Fruit fly (Drosophila melanogaster): Measurements from ENCODE around the gene psd.

The psd gene

dm6 chr2L:5943229-5944078 lies 21.3 kb downstream of the psd start, which contains the start of the genes Sfp26Ad and Gpdh1 (continued):
- TF ChIP-seq toy (GFP tag; IDR thresholded peaks at IDR 0.05): no peak
- peak; percentile 66 for TF ChIP-seq BEAF-32 (GFP tag; optimal IDR thresholded peaks at IDR 0.05)
- peak; percentile 85 for TF ChIP-seq CG12155 (GFP tag; optimal IDR thresholded peaks at IDR 0.05)
- TF ChIP-seq fu2 (GFP tag; optimal IDR thresholded peaks at IDR 0.05): peak; percentile 54
- peak; percentile 50; the same call in 3 of the 4 replicates for TF ChIP-seq Gug (GFP tag; IDR thresholded peaks at IDR 0.05)
- TF ChIP-seq CG9932 (GFP tag; IDR thresholded peaks at IDR 0.05): peak; percentile 92
- no peak for TF ChIP-seq usp (GFP tag; optimal IDR thresholded peaks at IDR 0.05)
- TF ChIP-seq vvl (GFP tag; IDR thresholded peaks at IDR 0.05): peak; percentile 80
- TF ChIP-seq ara (GFP tag; IDR thresholded peaks at IDR 0.05): no peak
- no peak for TF ChIP-seq B-H1 (GFP tag; IDR thresholded peaks at IDR 0.05)
- no peak for TF ChIP-seq CG8765 (GFP tag; IDR thresholded peaks at IDR 0.05)
- TF ChIP-seq CG2116 (GFP tag; optimal IDR thresholded peaks at IDR 0.05): peak; percentile 79
- TF ChIP-seq Stat92E (GFP tag; optimal IDR thresholded peaks at IDR 0.05): no peak
- TF ChIP-seq ase (GFP tag; IDR thresholded peaks at IDR 0.05): peak; percentile 43; the same call in 1 of the 3 replicates
- no peak for TF ChIP-seq crol (GFP tag; IDR thresholded peaks at IDR 0.05)
- TF ChIP-seq nerfin-1 (tag; optimal IDR thresholded peaks at IDR 0.05): peak; percentile 35
- TF ChIP-seq C15 (GFP tag; IDR thresholded peaks at IDR 0.05): no peak
- TF ChIP-seq CG17328 (GFP tag; IDR thresholded peaks at IDR 0.05): peak; percentile 66; the same call in 1 of the 2 replicates
- peak; percentile 7 for TF ChIP-seq pfk (GFP tag; optimal IDR thresholded peaks at IDR 0.05)
- TF ChIP-seq HmgD (GFP tag; optimal IDR thresholded peaks at IDR 0.05): peak; percentile 44
- no peak for TF ChIP-seq jigr1 (GFP tag; IDR thresholded peaks at IDR 0.05)
- peak; percentile 85 for TF ChIP-seq yki (optimal IDR thresholded peaks at IDR 0.05)
- TF ChIP-seq CG8281 (tag; optimal IDR thresholded peaks at IDR 0.05): no peak
- TF ChIP-seq D19B (GFP tag; optimal IDR thresholded peaks at IDR 0.05): peak; percentile 41
- peak; percentile 71 for TF ChIP-seq CG12942 (GFP tag; optimal IDR thresholded peaks at IDR 0.05)
- peak; percentile 72 for TF ChIP-seq CG13775 (GFP tag; optimal IDR thresholded peaks at IDR 0.05)
- TF ChIP-seq fd64A (GFP tag; optimal IDR thresholded peaks at IDR 0.05): peak; percentile 12
- TF ChIP-seq CG2199 (GFP tag; IDR thresholded peaks at IDR 0.05): peak; percentile 72; the same call in 2 of the 3 replicates
- peak; percentile 71 for TF ChIP-seq HLH3B (GFP tag; IDR thresholded peaks at IDR 0.05)
- TF ChIP-seq CG6254 (GFP tag; optimal IDR thresholded peaks at IDR 0.05): peak; percentile 2
- TF ChIP-seq trh (GFP tag; optimal IDR thresholded peaks at IDR 0.05): peak; percentile 65
- peak; percentile 100 for TF ChIP-seq ewg (GFP tag; optimal IDR thresholded peaks at IDR 0.05)
- TF ChIP-seq CG7271 (tag; optimal IDR thresholded peaks at IDR 0.05): no peak
- peak; percentile 48; the same call in 1 of the 2 replicates for TF ChIP-seq Dref (GFP tag; IDR thresholded peaks at IDR 0.05)
- peak; percentile 8 for TF ChIP-seq CG7745 (tag; optimal IDR thresholded peaks at IDR 0.05)
- peak; percentile 67 for TF ChIP-seq CG3407 (GFP tag; optimal IDR thresholded peaks at IDR 0.05)
- TF ChIP-seq otp (GFP tag; IDR thresholded peaks at IDR 0.05): no peak
- TF ChIP-seq CG15514 (GFP tag; optimal IDR thresholded peaks at IDR 0.05): peak; percentile 97
- peak; percentile 71 for TF ChIP-seq luna (GFP tag; optimal IDR thresholded peaks at IDR 0.05)
- peak; percentile 23 for TF ChIP-seq bigmax (GFP tag; optimal IDR thresholded peaks at IDR 0.05)
- TF ChIP-seq eyg (GFP tag; optimal IDR thresholded peaks at IDR 0.05): peak; percentile 71
- TF ChIP-seq Jarid2 (GFP tag; optimal IDR thresholded peaks at IDR 0.05): peak; percentile 87
- peak; percentile 33 for TF ChIP-seq Abd-B (GFP tag; optimal IDR thresholded peaks at IDR 0.05)
- peak; percentile 91 for TF ChIP-seq ci (GFP tag; IDR thresholded peaks at IDR 0.05)
- TF ChIP-seq Oli (tag; optimal IDR thresholded peaks at IDR 0.05): peak; percentile 22
- TF ChIP-seq CG11695 (GFP tag; IDR thresholded peaks at IDR 0.05): peak; percentile 64; the same call in 2 of the 3 replicates
- peak; percentile 72 for TF ChIP-seq mirr (GFP tag; optimal IDR thresholded peaks at IDR 0.05)
- peak; percentile 47 for TF ChIP-seq sna (GFP tag; IDR thresholded peaks at IDR 0.05; ENCODE audit: partially characterized antibody)
- peak; percentile 58; the same call in 2 of the 3 replicates for TF ChIP-seq H15 (GFP tag; IDR thresholded peaks at IDR 0.05)

Data from whole organism, embryonic.